Fruit fly (Drosophila melanogaster) whole organism, wandering third instar larva: ENCODE measurements around the gene CG10352.

ENCODE experiments used
- CG32264 ChIP-seq: fragments of 200-800 bp; sonication (Bioruptor generic); optimal IDR thresholded peaks from 2 replicates; lab custom pipeline; 2016; ENCODE audit warnings: missing biosample characterization, missing genetic modification characterization
- Jra ChIP-seq: sonication (Bioruptor generic); optimal IDR thresholded peaks from 2 replicates; lab custom pipeline; 2016; ENCODE audit warnings: missing biosample characterization, missing genetic modification characterization
- Myc ChIP-seq: fragments of >200 bp; optimal IDR thresholded peaks from 2 replicates; lab custom pipeline; 2017
- OdsH ChIP-seq: fragments of 200-800 bp; sonication (Bioruptor generic); optimal IDR thresholded peaks from 2 replicates; lab custom pipeline; 2016; ENCODE audit warnings: missing biosample characterization, mild to moderate bottlenecking, missing genetic modification characterization
- Sp1 ChIP-seq: fragments of 200-800 bp; sonication (Bioruptor generic); optimal IDR thresholded peaks from 3 replicates; lab custom pipeline; 2019; ENCODE audit warnings: missing biosample characterization, mild to moderate bottlenecking, missing genetic modification characterization, moderate library complexity
- psq ChIP-seq: fragments of 200-800 bp; sonication (Bioruptor generic); optimal IDR thresholded peaks from 3 replicates; lab custom pipeline; 2017; ENCODE audit warnings: missing biosample characterization, mild to moderate bottlenecking, missing genetic modification characterization, moderate library complexity
- sv ChIP-seq: fragments of 200-800 bp; sonication (Bioruptor generic); optimal IDR thresholded peaks from 3 replicates; lab custom pipeline; 2016; ENCODE audit warnings: missing biosample characterization, missing genetic modification characterization

- TF ChIP-seq Myc (lab: Kevin White, UChicago) (no peak), Sp1 (no peak), OdsH (GFP tag; lab: Kevin White, UChicago) (no peak), psq (GFP tag; lab: Kevin White, UChicago) (no peak), sv (GFP tag; lab: Kevin White, UChicago) (no peak), CG32264 (GFP tag; lab: Kevin White, UChicago) (no peak), Jra (GFP tag; lab: Kevin White, UChicago) (no peak)
These were observed 37.7 kb downstream of the CG10352 start, which contains the start of gene Cyp28c1 for dm6 chrX:11839308-11839707.
